Fruit fly (Drosophila melanogaster): ENCODE data around the gene CG6891.

The CG6891 gene

DNA sequence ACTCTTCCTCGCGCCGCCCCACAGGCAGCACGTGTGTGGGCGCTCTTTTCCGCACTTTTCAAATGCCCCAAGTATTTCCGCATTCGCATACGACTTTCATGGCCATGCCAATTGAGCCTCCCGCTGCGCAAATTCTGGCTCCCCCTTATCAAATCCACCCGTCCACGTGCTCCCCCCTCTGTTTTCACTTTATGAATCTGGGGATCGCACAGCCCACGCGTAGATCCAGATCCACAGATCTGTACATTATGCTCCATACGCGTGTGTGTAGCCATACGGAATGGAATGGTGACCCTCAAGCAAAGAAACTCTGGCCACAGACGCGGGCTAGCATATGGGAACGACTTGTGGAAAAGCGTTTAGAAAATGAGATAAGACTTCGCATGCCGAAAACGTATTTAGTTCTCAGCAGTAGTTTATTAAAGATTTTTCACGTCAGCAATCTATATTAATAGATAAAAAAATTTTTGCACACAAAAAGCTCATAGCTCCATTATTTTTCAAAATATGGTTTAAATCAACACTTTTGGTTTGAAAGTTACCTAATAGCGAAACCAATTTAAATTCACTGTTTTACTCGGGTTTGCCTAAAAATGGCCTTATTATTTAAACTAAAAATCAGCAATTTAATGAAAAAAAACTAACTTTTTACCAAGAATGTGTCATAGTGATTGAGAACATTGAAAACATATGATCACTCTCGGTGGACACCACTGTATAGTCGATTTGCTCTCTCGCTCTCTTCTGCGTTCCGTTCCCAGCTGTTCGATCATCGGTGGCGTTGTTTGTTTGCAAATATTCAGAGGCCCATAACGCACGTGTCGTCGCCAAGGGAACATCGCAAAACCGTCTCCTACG, 14.6 kb downstream of the CG6891 start (continued):
- TF ChIP-seq CG34406 (GFP tag; optimal IDR thresholded peaks at IDR 0.05): peak; percentile 62
- TF ChIP-seq CG3032 (tag; optimal IDR thresholded peaks at IDR 0.05): peak; percentile 40
- TF ChIP-seq Eip78C (GFP tag): peak; percentile 93
- peak; percentile 49 for TF ChIP-seq Sox15 (GFP tag; optimal IDR thresholded peaks at IDR 0.05)
- TF ChIP-seq CG32006 (GFP tag; optimal IDR thresholded peaks at IDR 0.05): peak; percentile 82
- TF ChIP-seq CG11762 (GFP tag; optimal IDR thresholded peaks at IDR 0.05; ENCODE audit: insufficient read depth): peak; percentile 8
- peak; percentile 62 for TF ChIP-seq CG8632 (GFP tag; optimal IDR thresholded peaks at IDR 0.05)
- TF ChIP-seq Smox (GFP tag; optimal IDR thresholded peaks at IDR 0.05): peak; percentile 54
- peak; percentile 44 for TF ChIP-seq Ets21C (GFP tag; optimal IDR thresholded peaks at IDR 0.05)
- TF ChIP-seq svp (GFP tag): peak; percentile 89
- TF ChIP-seq CG31627 (GFP tag; optimal IDR thresholded peaks at IDR 0.05): peak; percentile 55
- TF ChIP-seq achi (GFP tag; optimal IDR thresholded peaks at IDR 0.05): peak; percentile 65
- TF ChIP-seq net (GFP tag; optimal IDR thresholded peaks at IDR 0.05): peak; percentile 68
- peak; percentile 67 for TF ChIP-seq Hr39 (GFP tag; optimal IDR thresholded peaks at IDR 0.05)
- no peak for TF ChIP-seq fd85E (GFP tag; optimal IDR thresholded peaks at IDR 0.05)
- peak; percentile 36 for TF ChIP-seq dsx (GFP tag; optimal IDR thresholded peaks at IDR 0.05; ENCODE audit: poor library complexity, severe bottlenecking)
- TF ChIP-seq CG11294 (GFP tag; IDR thresholded peaks at IDR 0.05): no peak
- TF ChIP-seq Blimp-1 (GFP tag; optimal IDR thresholded peaks at IDR 0.05): no peak
- TF ChIP-seq OdsH (GFP tag; optimal IDR thresholded peaks at IDR 0.05): peak; percentile 70

dm6 chrX:18791368-18791767, 16.3 kb downstream of the CG6891 start, which contains the start of gene Atg101:
TSS of gene Atg101 (plus strand) at chrX:18791668.
- TF ChIP-seq CG15336 (GFP tag; IDR thresholded peaks at IDR 0.05) (no peak), fkh (GFP tag; optimal IDR thresholded peaks at IDR 0.05) (no peak), CG6792 (GFP tag; optimal IDR thresholded peaks at IDR 0.05) (no peak), CG32006 (GFP tag; optimal IDR thresholded peaks at IDR 0.05) (no peak), CG11294 (GFP tag; IDR thresholded peaks at IDR 0.05) (no peak), CG8119 (GFP tag; IDR thresholded peaks at IDR 0.05) (no peak), fd59A (GFP tag; optimal IDR thresholded peaks at IDR 0.05) (no peak), CG8319 (GFP tag; optimal IDR thresholded peaks at IDR 0.05) (no peak), CG10669 (GFP tag; optimal IDR thresholded peaks at IDR 0.05) (no peak)

DNA sequence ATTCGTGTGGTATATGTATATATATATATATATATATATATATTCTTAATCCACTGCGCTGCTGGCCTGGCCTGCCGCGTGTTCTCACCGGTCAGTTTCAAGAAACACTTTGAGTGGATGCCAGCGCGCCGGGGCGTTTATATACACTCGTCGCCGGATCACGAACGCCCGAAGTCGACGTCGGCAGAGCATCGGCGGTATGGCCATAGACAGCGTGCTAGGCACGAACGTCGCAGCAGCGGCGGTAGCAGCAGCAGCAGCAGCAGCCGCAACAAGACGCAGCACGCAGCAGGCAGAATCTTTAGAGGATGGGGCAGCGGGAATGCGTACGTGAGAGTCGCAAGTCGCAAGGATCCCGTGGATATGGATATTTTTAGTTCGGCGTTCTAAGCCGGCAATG, 22.5 kb downstream of the CG6891 start, which contains the start of gene bnb:
bnb (minus strand) TSS at position 121 of the 400 bp plus-strand sequence.
- TF ChIP-seq Blimp-1 (GFP tag; optimal IDR thresholded peaks at IDR 0.05) (no peak), ss (GFP tag; optimal IDR thresholded peaks at IDR 0.05) (peak in 1 of 2 experiments; percentile 14), CG15336 (GFP tag; IDR thresholded peaks at IDR 0.05) (no peak), Eip78C (GFP tag) (peak; percentile 27), dac (GFP tag; optimal IDR thresholded peaks at IDR 0.05) (no peak), CG9139 (GFP tag; optimal IDR thresholded peaks at IDR 0.05) (peak; percentile 3)

dm6 chrX:18799307-18799855, 24.4 kb downstream of the CG6891 start:
- no peak for TF ChIP-seq CG11762 (GFP tag; optimal IDR thresholded peaks at IDR 0.05; ENCODE audit: insufficient read depth)
- no peak for TF ChIP-seq Met (GFP tag; optimal IDR thresholded peaks at IDR 0.05)
- no peak for TF ChIP-seq Sox102F (GFP tag; optimal IDR thresholded peaks at IDR 0.05)
- no peak for TF ChIP-seq spab (GFP tag; optimal IDR thresholded peaks at IDR 0.05)
- TF ChIP-seq salr (GFP tag; optimal IDR thresholded peaks at IDR 0.05): no peak
- TF ChIP-seq Eip78C (GFP tag): no peak
- TF ChIP-seq CG3032 (tag; optimal IDR thresholded peaks at IDR 0.05): no peak
- TF ChIP-seq CG9139 (GFP tag; optimal IDR thresholded peaks at IDR 0.05): no peak
- TF ChIP-seq CG11902 (GFP tag; optimal IDR thresholded peaks at IDR 0.05): no peak
- no peak for TF ChIP-seq Eip75B (GFP tag; optimal IDR thresholded peaks at IDR 0.05)
- TF ChIP-seq dsx (GFP tag; optimal IDR thresholded peaks at IDR 0.05; ENCODE audit: poor library complexity, severe bottlenecking): no peak

Data from whole organism, prepupa.